Worm (Caenorhabditis elegans) whole organism, L3 larva: ENCODE measurements around the gene ugt-61.

Experiments used
- R02D3.7 ChIP-seq: fragments of 150-350 bp; optimal IDR thresholded peaks from 2 replicates; lab custom pipeline; 2014; ENCODE audit warnings: missing biosample characterization, missing genetic modification characterization
- ama-1 ChIP-seq: fragments of 150-350 bp; optimal IDR thresholded peaks from 2 replicates; lab custom pipeline; 2018
- ceh-16 ChIP-seq: sonication (generic microtip); optimal IDR thresholded peaks from 2 replicates; lab custom pipeline; 2017; ENCODE audit warnings: missing biosample characterization, missing genetic modification characterization
- ceh-28 ChIP-seq: fragments of 150-350 bp; optimal IDR thresholded peaks from 2 replicates; lab custom pipeline; 2014; ENCODE audit warnings: missing biosample characterization, missing genetic modification reagents, missing genetic modification characterization
- ceh-82 ChIP-seq: fragments of 150-350 bp; optimal IDR thresholded peaks from 2 replicates; lab custom pipeline; 2014; ENCODE audit warnings: missing biosample characterization, missing genetic modification characterization
- egl-5 ChIP-seq: fragments of 150-350 bp; optimal IDR thresholded peaks from 2 replicates; lab custom pipeline; 2017; ENCODE audit warnings: missing biosample characterization, missing genetic modification reagents, missing genetic modification characterization, inconsistent platforms
- elt-1 ChIP-seq: fragments of 150-350 bp; optimal IDR thresholded peaks from 2 replicates; lab custom pipeline; 2014; ENCODE audit warnings: missing biosample characterization, missing genetic modification characterization
- elt-2 ChIP-seq: sonication (generic microtip); optimal IDR thresholded peaks from 2 replicates; lab custom pipeline; 2016; ENCODE audit warnings: missing genetic modification reagents, mild to moderate bottlenecking, missing genetic modification characterization, missing compliant biosample characterization
- elt-3 ChIP-seq, 3 experiments: fragments of 150-350 bp in 1 of 3; sonication (generic microtip) in 2 of 3; optimal IDR thresholded peaks; 2 replicates in 2 of 3; 4 replicates in 1 of 3; lab custom pipeline; 2014 to 2017; ENCODE audit warnings: missing biosample characterization in 3 of 3, missing genetic modification characterization in 3 of 3
- fkh-10 ChIP-seq: sonication (generic microtip); optimal IDR thresholded peaks from 2 replicates; lab custom pipeline; 2017; ENCODE audit warnings: missing biosample characterization, missing genetic modification reagents, missing genetic modification characterization
- fos-1 ChIP-seq: fragments of 150-350 bp; optimal IDR thresholded peaks from 2 replicates; lab custom pipeline; 2014; ENCODE audit warnings: missing biosample characterization, missing genetic modification characterization
- hmg-11 ChIP-seq: sonication (generic microtip); optimal IDR thresholded peaks from 2 replicates; lab custom pipeline; 2016; ENCODE audit warnings: missing genetic modification characterization, missing compliant biosample characterization
- jun-1 ChIP-seq: fragments of 150-350 bp; optimal IDR thresholded peaks from 2 replicates; lab custom pipeline; 2014; ENCODE audit warnings: missing biosample characterization, missing genetic modification reagents, missing genetic modification characterization
- lin-15B ChIP-seq: fragments of 150-350 bp; optimal IDR thresholded peaks from 2 replicates; lab custom pipeline; 2014; ENCODE audit warnings: missing biosample characterization, missing genetic modification characterization
- lin-39 ChIP-seq: fragments of 150-350 bp; optimal IDR thresholded peaks from 2 replicates; lab custom pipeline; 2018; ENCODE audit warnings: missing biosample characterization, missing genetic modification reagents, missing genetic modification characterization
- lsy-12 ChIP-seq: sonication (generic microtip); optimal IDR thresholded peaks from 2 replicates; lab custom pipeline; 2016; ENCODE audit warnings: mild to moderate bottlenecking, missing genetic modification characterization, missing compliant biosample characterization
- mml-1 ChIP-seq: fragments of 150-350 bp; sonication (generic microtip); optimal IDR thresholded peaks from 3 replicates; lab custom pipeline; 2014; ENCODE audit warnings: missing biosample characterization, missing genetic modification characterization
- nfya-1 ChIP-seq: sonication (generic microtip); optimal IDR thresholded peaks from 2 replicates; lab custom pipeline; 2017; ENCODE audit warnings: missing genetic modification characterization, mild to moderate bottlenecking, missing compliant biosample characterization, antibody characterized with exemption, moderate library complexity; ENCODE audit not compliant: insufficient read depth
- nhr-11 ChIP-seq: fragments of 150-350 bp; optimal IDR thresholded peaks from 2 replicates; lab custom pipeline; 2014; ENCODE audit warnings: missing biosample characterization, missing genetic modification characterization
- nhr-237 ChIP-seq: fragments of 150-350 bp; optimal IDR thresholded peaks from 2 replicates; lab custom pipeline; 2014; ENCODE audit warnings: missing biosample characterization, missing genetic modification characterization
- nhr-28 ChIP-seq: fragments of 150-350 bp; optimal IDR thresholded peaks from 2 replicates; lab custom pipeline; 2014; ENCODE audit warnings: missing biosample characterization, missing genetic modification characterization
- nhr-43 ChIP-seq: sonication (generic microtip); optimal IDR thresholded peaks from 2 replicates; lab custom pipeline; 2016; ENCODE audit warnings: mild to moderate bottlenecking, missing genetic modification characterization, missing compliant biosample characterization; ENCODE audit not compliant: poor library complexity, severe bottlenecking
- nhr-67 ChIP-seq: fragments of 150-350 bp; optimal IDR thresholded peaks from 2 replicates; lab custom pipeline; 2014; ENCODE audit warnings: missing biosample characterization, missing genetic modification characterization
- nhr-77 ChIP-seq: fragments of 150-350 bp; optimal IDR thresholded peaks from 2 replicates; lab custom pipeline; 2014; ENCODE audit warnings: missing biosample characterization, missing genetic modification characterization
- pha-4 ChIP-seq: fragments of 150-350 bp; optimal IDR thresholded peaks from 2 replicates; lab custom pipeline; 2014; ENCODE audit warnings: missing biosample characterization, missing genetic modification reagents, missing genetic modification characterization
- pqm-1 ChIP-seq: fragments of 150-350 bp; optimal IDR thresholded peaks from 2 replicates; lab custom pipeline; 2017; ENCODE audit warnings: missing biosample characterization, missing genetic modification characterization, inconsistent platforms
- sea-2 ChIP-seq: fragments of 150-350 bp; sonication (generic microtip); optimal IDR thresholded peaks from 4 replicates; lab custom pipeline; 2014; ENCODE audit warnings: missing biosample characterization, missing genetic modification reagents, missing genetic modification characterization
- skn-1 ChIP-seq: fragments of 150-350 bp; optimal IDR thresholded peaks from 2 replicates; lab custom pipeline; 2014; ENCODE audit warnings: missing biosample characterization, missing genetic modification characterization
- tbx-2 ChIP-seq: sonication (generic microtip); optimal IDR thresholded peaks from 2 replicates; lab custom pipeline; 2016; ENCODE audit warnings: mild to moderate bottlenecking, missing genetic modification characterization, missing compliant biosample characterization
- unc-62 ChIP-seq: fragments of 150-350 bp; sonication (generic microtip); optimal IDR thresholded peaks from 4 replicates; lab custom pipeline; 2014; ENCODE audit warnings: missing biosample characterization, missing genetic modification reagents, missing genetic modification characterization
- ztf-11 ChIP-seq: fragments of 150-350 bp; optimal IDR thresholded peaks from 2 replicates; lab custom pipeline; 2014; ENCODE audit warnings: missing biosample characterization, missing genetic modification characterization

The ugt-61 gene

ce11 chrV:4742190-4742589 is at the start of gene ugt-61:
Gene ugt-61 (plus strand): TSS chrV:4742422.
- TF ChIP-seq ceh-16 (tag; lab: Kevin White, UChicago) = no peak
- TF ChIP-seq ama-1 (lab: Kevin White, UChicago) = no peak
- TF ChIP-seq elt-3 (tag; optimal IDR thresholded peaks at IDR 0.05; lab: Kevin White, UChicago) = no peak
- no peak for TF ChIP-seq egl-5 (tag; lab: Kevin White, UChicago)
- TF ChIP-seq elt-2 (tag; lab: Kevin White, UChicago) = no peak
- TF ChIP-seq ztf-11 (tag; lab: Kevin White, UChicago) = no peak
- TF ChIP-seq nhr-237 (tag; lab: Kevin White, UChicago) = no peak
- peak; percentile 15 for TF ChIP-seq pqm-1 (tag; lab: Kevin White, UChicago)
- TF ChIP-seq ceh-28 (tag; lab: Kevin White, UChicago) = no peak
- no peak for TF ChIP-seq fos-1 (tag; lab: Kevin White, UChicago)
- peak; percentile 76 for TF ChIP-seq pha-4 (tag; lab: Kevin White, UChicago)
- TF ChIP-seq fkh-10 = no peak
- TF ChIP-seq ceh-82 (tag; lab: Kevin White, UChicago) = no peak
- no peak for TF ChIP-seq unc-62 (GFP tag; lab: Kevin White, UChicago)
- no peak for TF ChIP-seq lin-15B (tag; lab: Kevin White, UChicago)

DNA sequence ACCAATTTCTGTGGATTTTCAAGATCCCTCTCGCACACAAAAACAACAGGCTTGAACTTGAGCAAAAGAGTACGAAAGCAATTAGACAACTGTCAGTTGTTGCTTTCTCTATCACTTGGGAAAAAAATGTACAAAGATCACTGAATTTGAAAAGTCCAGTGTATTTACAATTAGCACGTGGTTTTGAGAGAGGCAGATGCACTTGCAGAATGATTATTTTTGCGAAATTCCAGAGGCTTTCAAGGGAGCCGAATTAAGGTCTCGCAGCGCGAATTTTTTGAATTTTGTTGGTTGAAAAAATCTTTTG is 49.0 kb upstream of the ugt-61 start:
- TF ChIP-seq lin-39 (tag; lab: Kevin White, UChicago) (peak; percentile 7), nhr-11 (tag; lab: Kevin White, UChicago) (peak; percentile 32), pqm-1 (tag; lab: Kevin White, UChicago) (no peak), nfya-1 (tag; lab: Kevin White, UChicago) (peak; percentile 39), egl-5 (tag; lab: Kevin White, UChicago) (peak; percentile 7)

- no peak for TF ChIP-seq nhr-67
- no peak for TF ChIP-seq lsy-12 (tag; lab: Kevin White, UChicago)
- peak; percentile 41 for TF ChIP-seq lin-39 (tag; lab: Kevin White, UChicago)
- peak; percentile 80 for TF ChIP-seq elt-1 (tag; lab: Kevin White, UChicago)
- peak; percentile 68 for TF ChIP-seq nhr-11 (tag; lab: Kevin White, UChicago)
- no peak for TF ChIP-seq nhr-28
- TF ChIP-seq nhr-77 (tag; lab: Kevin White, UChicago) = no peak
- no peak for TF ChIP-seq nfya-1 (tag; lab: Kevin White, UChicago)
These were observed 47.6 kb upstream of the ugt-61 start for ce11 chrV:4694466-4695092.

DNA sequence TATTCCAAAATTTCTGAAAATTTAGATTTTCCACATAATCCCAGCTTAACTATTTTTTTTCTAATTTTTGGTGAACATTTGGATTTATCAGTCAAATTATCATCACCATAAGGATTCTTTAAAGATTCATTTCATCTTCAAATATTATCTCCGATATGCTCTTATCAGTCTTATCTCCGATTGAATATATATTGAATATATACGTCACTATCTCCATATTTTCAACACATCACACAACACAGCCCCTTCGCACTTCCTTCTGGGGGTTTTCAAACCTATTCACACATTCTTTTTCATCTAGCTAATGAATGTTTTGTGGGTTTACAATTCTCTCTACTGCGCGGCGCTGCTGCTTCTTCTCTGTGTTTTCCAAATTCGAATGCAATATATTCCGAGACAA is 43.5 kb upstream of the ugt-61 start:
- no peak for TF ChIP-seq nhr-43 (tag; lab: Kevin White, UChicago)
- no peak for TF ChIP-seq skn-1
- no peak for TF ChIP-seq mml-1 (tag; lab: Kevin White, UChicago)
- TF ChIP-seq lsy-12 (tag; lab: Kevin White, UChicago) = no peak
- TF ChIP-seq R02D3.7 (tag; lab: Kevin White, UChicago) = no peak

DNA sequence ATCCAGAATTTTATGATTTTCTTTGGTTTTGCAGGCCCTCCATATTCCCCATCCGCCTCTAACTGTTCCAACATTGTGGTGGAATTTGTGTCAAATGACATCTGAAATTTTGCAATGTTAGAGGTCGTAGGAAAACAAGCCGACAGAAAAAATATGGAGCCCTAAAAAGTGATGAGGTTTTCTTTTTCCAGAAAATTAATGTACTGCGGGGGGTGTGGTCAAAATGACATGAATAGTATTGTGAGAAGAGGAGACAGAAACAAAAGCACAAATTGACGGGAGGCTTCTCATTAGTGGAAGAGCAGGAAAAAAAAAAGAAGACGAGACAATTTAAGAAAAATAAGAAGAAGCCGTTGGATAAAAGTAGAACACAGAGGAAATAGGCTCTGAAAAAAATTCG is 42.0 kb upstream of the ugt-61 start, which contains the start of gene ZC266.1:
Gene ZC266.1 (minus strand): TSS at position 101 of the 400 bp plus-strand sequence.
- TF ChIP-seq sea-2 (GFP tag; lab: Kevin White, UChicago) (no peak), nhr-28 (no peak), hmg-11 (no peak), lin-15B (tag; lab: Kevin White, UChicago) (no peak)

DNA sequence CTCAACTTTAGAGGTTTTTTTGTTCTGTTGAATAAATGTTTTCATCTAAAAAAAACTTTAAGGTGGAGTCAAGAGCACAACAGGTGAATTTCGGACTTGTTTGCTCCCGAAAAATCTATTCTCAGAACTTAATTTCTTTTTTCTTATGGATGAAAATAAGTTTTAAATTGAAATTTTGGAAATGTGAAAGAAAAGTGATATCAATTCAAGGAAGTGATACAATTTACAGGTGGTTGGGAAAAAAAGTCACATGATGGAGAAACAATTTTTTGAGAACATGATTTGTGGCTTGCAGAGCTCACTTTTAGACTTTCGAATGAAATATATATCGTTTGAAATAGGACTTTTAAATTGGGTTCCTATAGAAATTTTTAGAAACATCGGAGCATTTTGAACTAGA is 34.6 kb upstream of the ugt-61 start:
- TF ChIP-seq jun-1 (no peak), tbx-2 (tag; lab: Kevin White, UChicago) (no peak), ztf-11 (tag; lab: Kevin White, UChicago) (no peak), skn-1 (no peak), egl-5 (tag; lab: Kevin White, UChicago) (no peak), nhr-11 (tag; lab: Kevin White, UChicago) (no peak), ceh-28 (tag; lab: Kevin White, UChicago) (no peak)
- TF ChIP-seq, all 47 proteins: peak for 0
